Worm (Caenorhabditis elegans): ENCODE data around the gene CD4.11.
A peak's percentile ranks its signal among the peaks of the same experiment; 100 is the strongest.

CD4.11 gene

ce11 chrV:5558590-5558989, 26.3 kb upstream of the CD4.11 start, which contains the start of gene glb-5:
TSS of gene glb-5 (plus strand) at chrV:5558890.
- TF ChIP-seq sptf-1 (tag; optimal IDR thresholded peaks at IDR 0.05) (no peak), lsy-2 (tag; optimal IDR thresholded peaks at IDR 0.05) (no peak), ceh-43 (GFP tag; optimal IDR thresholded peaks at IDR 0.05) (no peak), unc-120 (tag; optimal IDR thresholded peaks at IDR 0.05; ENCODE audit: poor library complexity, severe bottlenecking) (no peak), sem-2 (GFP tag; optimal IDR thresholded peaks at IDR 0.05) (no peak), mab-5 (tag; optimal IDR thresholded peaks at IDR 0.05) (no peak), mep-1 (tag; optimal IDR thresholded peaks at IDR 0.05) (no peak), nhr-12 (tag; optimal IDR thresholded peaks at IDR 0.05) (no peak), ham-2 (GFP tag; optimal IDR thresholded peaks at IDR 0.05) (no peak), zip-8 (tag; optimal IDR thresholded peaks at IDR 0.05) (no peak), nhr-2 (tag; optimal IDR thresholded peaks at IDR 0.05) (no peak), mls-2 (tag; optimal IDR thresholded peaks at IDR 0.05) (no peak), ceh-39 (tag; optimal IDR thresholded peaks at IDR 0.05) (no peak), lin-32 (GFP tag; optimal IDR thresholded peaks at IDR 0.05) (no peak), elt-3 (tag; optimal IDR thresholded peaks at IDR 0.05) (no peak), elt-1 (tag; optimal IDR thresholded peaks at IDR 0.05; ENCODE audit: borderline replicate concordance, insufficient read depth) (no peak), flh-1 (GFP tag; optimal IDR thresholded peaks at IDR 0.05) (no peak), M03D4.4 (tag; optimal IDR thresholded peaks at IDR 0.05) (no peak), nhr-76 (tag; optimal IDR thresholded peaks at IDR 0.05) (no peak)

DNA sequence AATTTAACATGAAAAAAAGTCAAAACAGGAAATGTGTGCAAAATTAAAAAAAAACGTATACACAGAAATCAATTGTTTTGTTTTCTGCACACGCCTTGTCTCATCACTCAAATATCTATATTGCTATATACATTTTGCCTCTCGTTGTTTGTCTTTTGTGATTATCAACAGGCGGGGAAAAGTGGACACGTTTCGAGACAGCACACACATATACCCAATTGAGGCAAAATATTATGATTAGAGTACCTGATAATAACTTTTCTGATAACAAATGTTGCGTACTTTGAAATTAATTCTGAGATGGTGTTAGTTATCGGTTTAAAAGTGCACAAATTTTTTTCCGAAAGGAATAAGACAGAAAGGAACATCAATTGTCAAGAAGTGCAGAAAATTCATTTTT, 25.1 kb upstream of the CD4.11 start:
- TF ChIP-seq lin-13 (tag; optimal IDR thresholded peaks at IDR 0.05) (no peak), ces-1 (GFP tag; optimal IDR thresholded peaks at IDR 0.05) (no peak), hlh-1 (tag; optimal IDR thresholded peaks at IDR 0.05) (no peak)

- TF ChIP-seq ceh-83 (GFP tag; optimal IDR thresholded peaks at IDR 0.05) (no peak), ham-2 (GFP tag; optimal IDR thresholded peaks at IDR 0.05) (no peak), M03D4.4 (tag; optimal IDR thresholded peaks at IDR 0.05) (no peak)
Observed at ce11 chrV:5567119-5567518, 17.8 kb upstream of the CD4.11 start, which contains the start of gene C18C4.7. TSS of gene C18C4.7 (minus strand) at chrV:5567219.

DNA sequence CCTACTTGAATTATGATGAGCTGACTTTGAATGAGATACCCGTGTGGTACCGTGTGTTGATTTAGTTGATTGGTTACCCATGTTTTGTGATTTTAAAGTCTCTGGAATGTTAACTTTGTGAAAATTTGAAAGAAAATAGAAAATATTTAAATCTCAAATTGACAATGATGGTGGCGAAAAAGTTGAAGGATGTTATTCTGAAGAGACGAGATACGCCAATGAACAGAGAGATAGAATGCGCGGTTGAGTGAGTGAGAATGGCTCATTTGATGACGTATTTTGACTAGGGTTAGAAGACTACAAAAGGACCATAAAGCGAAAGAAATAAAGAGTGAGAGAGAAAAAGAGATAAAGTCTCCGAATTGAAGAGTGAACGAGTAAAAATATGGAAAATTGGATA, 14.5 kb upstream of the CD4.11 start, which contains the start of gene glb-6:
TSS of gene glb-6 (minus strand) at position 101 of the 400 bp plus-strand sequence.
- TF ChIP-seq mab-5 (tag; optimal IDR thresholded peaks at IDR 0.05), result no peak
- TF ChIP-seq ces-1 (GFP tag; optimal IDR thresholded peaks at IDR 0.05), result peak; percentile 21

- no peak for TF ChIP-seq pha-4 (tag; optimal IDR thresholded peaks at IDR 0.05)
- no peak for TF ChIP-seq drap-1 (GFP tag; optimal IDR thresholded peaks at IDR 0.05)
- no peak for TF ChIP-seq lin-13 (tag; optimal IDR thresholded peaks at IDR 0.05)
- TF ChIP-seq tbx-8 (GFP tag; optimal IDR thresholded peaks at IDR 0.05), result no peak
- TF ChIP-seq ces-1 (GFP tag; optimal IDR thresholded peaks at IDR 0.05), result peak; percentile 32
Observed at ce11 chrV:5571691-5572090, 13.2 kb upstream of the CD4.11 start.

DNA sequence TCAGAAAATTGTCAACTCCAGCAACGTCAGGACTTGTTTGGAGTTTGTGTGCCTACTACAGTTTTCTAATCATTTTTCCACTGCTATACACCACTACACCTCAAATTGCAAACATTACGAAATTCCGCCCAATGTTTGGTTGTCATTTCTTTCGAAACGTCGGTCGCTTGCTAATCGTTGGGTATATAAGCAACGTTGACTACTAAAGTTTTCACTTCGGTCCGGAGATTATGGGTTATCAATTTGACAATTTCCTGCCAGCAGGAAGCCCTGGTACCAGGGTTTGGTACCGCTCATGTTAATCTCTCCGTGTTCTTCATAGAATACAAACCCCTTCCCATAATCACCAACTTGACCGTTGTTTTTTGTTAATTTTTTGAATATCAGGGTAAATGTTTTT, 8.9 kb upstream of the CD4.11 start:
- TF ChIP-seq elt-1 (tag; optimal IDR thresholded peaks at IDR 0.05; ENCODE audit: borderline replicate concordance, insufficient read depth), result no peak
- TF ChIP-seq ceh-39 (tag; optimal IDR thresholded peaks at IDR 0.05), result no peak

DNA sequence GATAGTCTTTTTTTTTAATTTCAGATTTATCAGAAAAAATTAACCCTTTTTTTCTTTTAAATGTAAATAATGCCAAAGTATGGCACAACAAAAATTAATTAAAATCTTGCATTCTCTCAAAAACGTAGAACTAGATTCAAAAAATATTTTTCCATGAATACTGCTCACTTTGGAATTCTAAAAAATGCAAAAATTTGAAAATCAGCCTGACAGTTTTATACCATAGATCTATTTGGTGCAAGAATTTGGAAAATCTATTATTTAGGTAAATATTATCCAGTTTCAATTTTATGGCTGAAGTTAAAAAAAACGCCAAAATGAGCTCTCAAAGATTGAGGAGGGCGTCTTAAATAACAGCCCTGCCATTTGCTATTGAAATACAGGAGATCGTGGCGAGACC, 5.3 kb upstream of the CD4.11 start:
- no peak for TF ChIP-seq hlh-1 (tag; optimal IDR thresholded peaks at IDR 0.05)
- no peak for TF ChIP-seq M03D4.4 (tag; optimal IDR thresholded peaks at IDR 0.05)
- no peak for TF ChIP-seq lin-13 (tag; optimal IDR thresholded peaks at IDR 0.05)
- TF ChIP-seq ceh-83 (GFP tag; optimal IDR thresholded peaks at IDR 0.05), result no peak
- no peak for TF ChIP-seq nhr-12 (tag; optimal IDR thresholded peaks at IDR 0.05)
- no peak for TF ChIP-seq tbx-8 (GFP tag; optimal IDR thresholded peaks at IDR 0.05)
- TF ChIP-seq sem-2 (GFP tag; optimal IDR thresholded peaks at IDR 0.05), result no peak
- no peak for TF ChIP-seq nhr-2 (tag; optimal IDR thresholded peaks at IDR 0.05)
- TF ChIP-seq blmp-1 (tag; optimal IDR thresholded peaks at IDR 0.05), result no peak
- no peak for TF ChIP-seq ceh-39 (tag; optimal IDR thresholded peaks at IDR 0.05)
- no peak for TF ChIP-seq ztf-11 (tag; optimal IDR thresholded peaks at IDR 0.05)
- no peak for TF ChIP-seq mls-2 (tag; optimal IDR thresholded peaks at IDR 0.05)
- no peak for TF ChIP-seq snpc-4 (tag; optimal IDR thresholded peaks at IDR 0.05)
- no peak for TF ChIP-seq ceh-43 (GFP tag; optimal IDR thresholded peaks at IDR 0.05)
- TF ChIP-seq mab-5 (tag; optimal IDR thresholded peaks at IDR 0.05), result no peak
